Fruit fly (Drosophila melanogaster) whole organism, adult: ENCODE results near the gene BBS8.

Experiments used
- CG11617 ChIP-seq: fragments of 200-800 bp; sonication (Bioruptor generic); optimal IDR thresholded peaks from 2 replicates; lab custom pipeline; 2017; ENCODE audit warnings: mild to moderate bottlenecking, missing biosample characterization, missing genetic modification reagents, missing genetic modification characterization
- CG12768 ChIP-seq: fragments of 200-800 bp; sonication (Bioruptor generic); optimal IDR thresholded peaks from 2 replicates; lab custom pipeline; 2017; ENCODE audit warnings: missing biosample characterization, missing genetic modification characterization, mild to moderate bottlenecking, moderate library complexity, missing genetic modification reagents
- CG14711 ChIP-seq: fragments of 200-800 bp; sonication (Bioruptor generic); optimal IDR thresholded peaks from 2 replicates; lab custom pipeline; 2018; ENCODE audit warnings: missing biosample characterization, mild to moderate bottlenecking, missing genetic modification characterization, moderate library complexity
- CG1620 ChIP-seq: fragments of 200-800 bp; sonication (Bioruptor generic); optimal IDR thresholded peaks from 2 replicates; lab custom pipeline; 2016; ENCODE audit warnings: missing biosample characterization, missing genetic modification characterization
- CG33017 ChIP-seq: fragments of 200-800 bp; sonication (Bioruptor generic); optimal IDR thresholded peaks from 2 replicates; lab custom pipeline; 2018; ENCODE audit warnings: missing biosample characterization, mild to moderate bottlenecking, missing genetic modification characterization, moderate library complexity
- CG5204 ChIP-seq: fragments of 200-800 bp; sonication (Bioruptor generic); optimal IDR thresholded peaks from 2 replicates; lab custom pipeline; 2016; ENCODE audit warnings: missing biosample characterization, missing genetic modification characterization
- CG7045 ChIP-seq: fragments of 200-800 bp; sonication (Bioruptor generic); optimal IDR thresholded peaks from 2 replicates; lab custom pipeline; 2017; ENCODE audit warnings: missing biosample characterization, mild to moderate bottlenecking, missing genetic modification characterization
- CG7101 ChIP-seq: fragments of 200-800 bp; sonication (Bioruptor generic); optimal IDR thresholded peaks from 2 replicates; lab custom pipeline; 2018; ENCODE audit warnings: missing biosample characterization, mild to moderate bottlenecking, missing genetic modification characterization, moderate library complexity
- Clk ChIP-seq: fragments of 200-800 bp; sonication (Bioruptor generic); optimal IDR thresholded peaks from 2 replicates; lab custom pipeline; 2017; ENCODE audit warnings: missing biosample characterization, missing genetic modification characterization
- Crg-1 ChIP-seq: fragments of 200-800 bp; sonication (Bioruptor generic); optimal IDR thresholded peaks from 2 replicates; lab custom pipeline; 2016; ENCODE audit warnings: missing biosample characterization, missing genetic modification characterization
- Hr96 ChIP-seq: fragments of 200-800 bp; sonication (Bioruptor generic); optimal IDR thresholded peaks from 2 replicates; lab custom pipeline; 2016; ENCODE audit warnings: missing biosample characterization, missing genetic modification characterization
- Mnt ChIP-seq: fragments of 200-800 bp; sonication (Bioruptor generic); optimal IDR thresholded peaks from 2 replicates; lab custom pipeline; 2016; ENCODE audit warnings: missing biosample characterization, mild to moderate bottlenecking, missing genetic modification characterization
- bab1 ChIP-seq: fragments of 200-800 bp; sonication (Bioruptor generic); optimal IDR thresholded peaks from 3 replicates; lab custom pipeline; 2019; ENCODE audit warnings: missing biosample characterization, mild to moderate bottlenecking, missing genetic modification characterization, moderate library complexity
- cic ChIP-seq: fragments of 200-800 bp; sonication (Bioruptor generic); optimal IDR thresholded peaks from 2 replicates; lab custom pipeline; 2017; ENCODE audit warnings: missing biosample characterization, mild to moderate bottlenecking, missing genetic modification characterization, moderate library complexity
- cnc ChIP-seq, 2 experiments: fragments of >200 bp; optimal IDR thresholded peaks; 2 replicates each; lab custom pipeline; 2017
- kay ChIP-seq: fragments of 200-800 bp; sonication (Bioruptor generic); peaks from one replicate; lab custom pipeline; 2016; ENCODE audit warnings: missing biosample characterization, missing genetic modification characterization, borderline replicate concordance
- ovo ChIP-seq: fragments of 200-800 bp; sonication (Bioruptor generic); optimal IDR thresholded peaks from 2 replicates; lab custom pipeline; 2016; ENCODE audit warnings: missing biosample characterization, missing genetic modification characterization
- pad ChIP-seq: fragments of 200-800 bp; sonication (Bioruptor generic); optimal IDR thresholded peaks from 3 replicates; lab custom pipeline; 2017; ENCODE audit warnings: missing biosample characterization, missing genetic modification characterization, mild to moderate bottlenecking, moderate library complexity, missing genetic modification reagents
- tj ChIP-seq: fragments of 200-800 bp; sonication (Bioruptor generic); optimal IDR thresholded peaks from 3 replicates; lab custom pipeline; 2017; ENCODE audit warnings: missing biosample characterization, mild to moderate bottlenecking, missing genetic modification characterization, moderate library complexity
- toe ChIP-seq: fragments of 200-800 bp; sonication (Bioruptor generic); optimal IDR thresholded peaks from 2 replicates; lab custom pipeline; 2016; ENCODE audit warnings: missing biosample characterization, missing genetic modification characterization

Gene BBS8

DNA sequence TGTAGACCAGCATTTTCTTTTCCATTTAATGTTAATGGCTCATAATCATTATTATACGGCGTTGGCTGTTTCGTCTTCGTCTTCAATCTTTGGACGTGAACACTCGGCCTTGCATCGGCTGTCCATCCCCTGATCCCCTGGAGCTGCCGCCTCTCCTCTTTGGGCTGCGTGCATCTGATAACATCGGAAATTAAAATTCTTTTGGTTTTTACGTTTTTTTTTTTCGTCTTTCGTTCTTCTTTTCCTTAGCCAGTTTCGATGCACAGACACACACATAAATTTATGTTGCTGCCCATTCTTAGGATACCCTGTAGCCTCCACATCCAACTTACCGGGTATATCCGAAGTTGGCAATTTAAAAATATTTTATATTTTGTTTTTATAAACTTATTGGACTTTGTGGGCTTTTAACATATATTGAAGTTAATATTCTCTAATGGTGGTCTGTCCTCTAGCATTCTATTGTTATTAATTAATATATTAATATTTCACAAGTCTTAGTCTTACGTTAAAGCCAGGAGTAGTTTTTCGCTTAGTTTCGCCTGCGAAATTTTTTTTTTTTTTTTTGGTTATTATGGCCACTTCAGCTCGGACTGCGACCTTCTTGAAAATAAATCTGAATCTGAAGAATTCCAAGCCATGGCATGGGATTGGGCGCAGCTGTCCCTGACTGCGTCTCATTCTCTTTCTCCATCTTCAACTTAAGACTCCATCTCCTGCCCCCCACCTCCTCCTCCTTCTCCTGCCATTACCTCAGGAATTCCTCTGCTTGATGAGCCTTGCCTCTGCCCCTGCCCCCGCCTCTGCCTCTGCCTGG is 18.2 kb downstream of the BBS8 start:
- TF ChIP-seq CG7101 (tag; lab: Kevin White, UChicago) (no peak), CG14711 (tag; lab: Kevin White, UChicago) (no peak), ovo (GFP tag; lab: Kevin White, UChicago) (no peak), pad (GFP tag; lab: Kevin White, UChicago) (no peak), Mnt (GFP tag; lab: Kevin White, UChicago) (no peak), tj (GFP tag; lab: Kevin White, UChicago) (no peak)

dm6 chr2L:441455-441730 is 18.7 kb downstream of the BBS8 start:
- no peak for TF ChIP-seq Mnt (GFP tag; lab: Kevin White, UChicago)
- TF ChIP-seq Hr96, result no peak
- no peak for TF ChIP-seq CG5204 (GFP tag; lab: Kevin White, UChicago)
- TF ChIP-seq tj (GFP tag; lab: Kevin White, UChicago), result no peak
- TF ChIP-seq cnc (optimal IDR thresholded peaks at IDR 0.05; lab: Kevin White, UChicago), result no peak

dm6 chr2L:441927-442691 is 19.4 kb downstream of the BBS8 start:
- no peak for TF ChIP-seq pad (GFP tag; lab: Kevin White, UChicago)
- TF ChIP-seq CG14711 (tag; lab: Kevin White, UChicago), result no peak
- TF ChIP-seq Crg-1, result no peak
- no peak for TF ChIP-seq bab1
- no peak for TF ChIP-seq CG12768 (GFP tag; lab: Kevin White, UChicago)
- no peak for TF ChIP-seq kay (GFP tag; lab: Kevin White, UChicago)
- TF ChIP-seq cic, result no peak
- TF ChIP-seq ovo (GFP tag; lab: Kevin White, UChicago), result no peak
- TF ChIP-seq cnc (optimal IDR thresholded peaks at IDR 0.05; lab: Kevin White, UChicago), result no peak
- no peak for TF ChIP-seq CG7101 (tag; lab: Kevin White, UChicago)
- TF ChIP-seq Mnt (GFP tag; lab: Kevin White, UChicago), result no peak
- no peak for TF ChIP-seq Clk (GFP tag; lab: Kevin White, UChicago)
- TF ChIP-seq Hr96, result no peak
- TF ChIP-seq CG33017, result no peak
- no peak for TF ChIP-seq CG1620 (GFP tag; lab: Kevin White, UChicago)
- no peak for TF ChIP-seq toe (GFP tag; lab: Kevin White, UChicago)
- no peak for TF ChIP-seq CG11617 (GFP tag; lab: Kevin White, UChicago)
- no peak for TF ChIP-seq tj (GFP tag; lab: Kevin White, UChicago)
- no peak for TF ChIP-seq CG5204 (GFP tag; lab: Kevin White, UChicago)

- no peak for TF ChIP-seq CG11617 (GFP tag; lab: Kevin White, UChicago)
- TF ChIP-seq ovo (GFP tag; lab: Kevin White, UChicago), result no peak
- no peak for TF ChIP-seq bab1
- TF ChIP-seq toe (GFP tag; lab: Kevin White, UChicago), result no peak
- no peak for TF ChIP-seq Clk (GFP tag; lab: Kevin White, UChicago)
- TF ChIP-seq CG5204 (GFP tag; lab: Kevin White, UChicago), result no peak
- TF ChIP-seq pad (GFP tag; lab: Kevin White, UChicago), result no peak
- TF ChIP-seq Mnt (GFP tag; lab: Kevin White, UChicago), result no peak
- TF ChIP-seq cic, result no peak
- no peak for TF ChIP-seq CG1620 (GFP tag; lab: Kevin White, UChicago)
- no peak for TF ChIP-seq CG14711 (tag; lab: Kevin White, UChicago)
Measured at dm6 chr2L:447124-447523, 24.5 kb downstream of the BBS8 start.

dm6 chr2L:451705-452472 is 29.2 kb downstream of the BBS8 start:
- TF ChIP-seq Mnt (GFP tag; lab: Kevin White, UChicago), result peak; percentile 3
- TF ChIP-seq CG7045 (GFP tag; lab: Kevin White, UChicago), result no peak
- TF ChIP-seq CG14711 (tag; lab: Kevin White, UChicago), result peak; percentile 16

dm6 chr2L:452872-453271 is 30.2 kb downstream of the BBS8 start, which contains the start of the genes crq and shv:
TSS of gene crq (minus strand) at chr2L:453024.
TSS of gene shv (plus strand) at chr2L:453108.
- TF ChIP-seq CG1620 (GFP tag; lab: Kevin White, UChicago) (no peak), cnc (optimal IDR thresholded peaks at IDR 0.05; lab: Kevin White, UChicago) (no peak), CG14711 (tag; lab: Kevin White, UChicago) (peak; percentile 99), bab1 (peak; percentile 63), pad (GFP tag; lab: Kevin White, UChicago) (peak; percentile 38), cic (peak; percentile 42), tj (GFP tag; lab: Kevin White, UChicago) (peak; percentile 74)
